Worm (Caenorhabditis elegans) whole organism, L4 larva: ENCODE results near the gene twk-49.
A peak's percentile ranks its signal among the peaks of the same experiment; 100 is the strongest.

Experiments
- D1046.2 ChIP-seq: fragments of 200-800 bp; sonication (Bioruptor generic); IDR thresholded peaks from 2 replicates; pipeline ENCODE4 v1.3.6; 2022; ENCODE audit warnings: missing genetic modification characterization, missing compliant biosample characterization
- F10B5.3 ChIP-seq: sonication (generic microtip); optimal IDR thresholded peaks from 2 replicates; lab custom pipeline; 2016; ENCODE audit warnings: mild to moderate bottlenecking, missing genetic modification characterization, missing compliant biosample characterization
- F26F4.8 ChIP-seq: fragments of 200-800 bp; sonication (Bioruptor generic); conservative IDR thresholded peaks from 2 replicates; pipeline ENCODE4 v1.3.6; 2022; ENCODE audit warnings: missing genetic modification characterization, missing compliant biosample characterization
- F49E8.2 ChIP-seq: sonication (generic microtip); optimal IDR thresholded peaks from 2 replicates; lab custom pipeline; 2016; ENCODE audit warnings: missing compliant biosample characterization, mild to moderate bottlenecking, missing genetic modification characterization, borderline replicate concordance
- Y48G9A.11 ChIP-seq: fragments of 200-800 bp; sonication (Bioruptor generic); IDR thresholded peaks from 2 replicates; pipeline ENCODE4 v1.3.6; 2022; ENCODE audit warnings: missing genetic modification reagents, missing genetic modification characterization, missing compliant biosample characterization
- Y5F2A.4 ChIP-seq: fragments of 200-800 bp; sonication (Bioruptor generic); optimal IDR thresholded peaks from 2 replicates; lab custom pipeline; 2018; ENCODE audit warnings: mild to moderate bottlenecking, missing genetic modification characterization, missing compliant biosample characterization
- aha-1 ChIP-seq: fragments of 150-350 bp; peaks from one replicate; lab custom pipeline; 2014; ENCODE audit warnings: missing biosample characterization, missing genetic modification characterization
- arid-1 ChIP-seq: fragments of 200-800 bp; sonication (Bioruptor generic); conservative IDR thresholded peaks from 2 replicates; pipeline ENCODE4 v1.3.6; 2022; ENCODE audit warnings: missing genetic modification reagents, missing genetic modification characterization, missing compliant biosample characterization
- attf-4 ChIP-seq: sonication (generic microtip); optimal IDR thresholded peaks from 3 replicates; lab custom pipeline; 2017; ENCODE audit warnings: missing biosample characterization, missing genetic modification characterization
- ceh-82 ChIP-seq: sonication (generic microtip); optimal IDR thresholded peaks from 2 replicates; lab custom pipeline; 2017; ENCODE audit warnings: missing biosample characterization, missing genetic modification characterization
- daf-8 ChIP-seq: fragments of 200-800 bp; sonication (Bioruptor generic); IDR thresholded peaks from 2 replicates; pipeline ENCODE4 v1.3.6; 2022; ENCODE audit warnings: missing genetic modification characterization, missing compliant biosample characterization
- dmd-8 ChIP-seq: fragments of 200-800 bp; sonication (Bioruptor generic); IDR thresholded peaks from 2 replicates; pipeline ENCODE4 v1.3.6; 2022; ENCODE audit warnings: missing genetic modification characterization, missing compliant biosample characterization
- dmd-9 ChIP-seq: fragments of 200-800 bp; sonication (Bioruptor generic); IDR thresholded peaks from 2 replicates; pipeline ENCODE4 v1.3.6; 2022; ENCODE audit warnings: missing genetic modification reagents, missing genetic modification characterization, missing compliant biosample characterization
- duxl-1 ChIP-seq: sonication (generic microtip); optimal IDR thresholded peaks from 2 replicates; lab custom pipeline; 2016; ENCODE audit warnings: mild to moderate bottlenecking, missing genetic modification characterization, moderate library complexity, missing compliant biosample characterization; ENCODE audit not compliant: poor library complexity
- egl-43 ChIP-seq: fragments of 200-800 bp; sonication (Bioruptor generic); IDR thresholded peaks from 2 replicates; pipeline ENCODE4 v1.3.6; 2022; ENCODE audit warnings: missing genetic modification reagents, missing genetic modification characterization, missing compliant biosample characterization
- hlh-30 ChIP-seq: sonication (generic microtip); optimal IDR thresholded peaks from 2 replicates; lab custom pipeline; 2017; ENCODE audit warnings: antibody characterized with exemption, mild to moderate bottlenecking, missing genetic modification characterization, missing compliant biosample characterization; ENCODE audit not compliant: insufficient read depth
- hmg-1.1 ChIP-seq: fragments of 200-800 bp; sonication (Bioruptor generic); IDR thresholded peaks from 2 replicates; pipeline ENCODE4 v1.3.6; 2022; ENCODE audit warnings: missing genetic modification reagents, missing genetic modification characterization, missing compliant biosample characterization
- lim-7 ChIP-seq: fragments of 200-800 bp; sonication (Bioruptor generic); IDR thresholded peaks from 2 replicates; pipeline ENCODE4 v1.3.6; 2022; ENCODE audit warnings: missing genetic modification characterization, missing compliant biosample characterization
- lin-29 ChIP-seq: fragments of 200-800 bp; sonication (Bioruptor generic); IDR thresholded peaks from 2 replicates; pipeline ENCODE4 v1.3.6; 2022; ENCODE audit warnings: missing genetic modification reagents, missing genetic modification characterization, missing compliant biosample characterization
- lin-38 ChIP-seq: fragments of 200-800 bp; sonication (Bioruptor generic); IDR thresholded peaks from 2 replicates; pipeline ENCODE4 v1.3.6; 2022; ENCODE audit warnings: missing genetic modification reagents, missing genetic modification characterization, missing compliant biosample characterization
- lin-39 ChIP-seq: fragments of 150-350 bp; optimal IDR thresholded peaks from 2 replicates; lab custom pipeline; 2014; ENCODE audit warnings: missing biosample characterization, missing genetic modification reagents, missing genetic modification characterization
- lsy-2 ChIP-seq, 2 experiments: fragments of 150-350 bp in 1 of 2; sonication (generic microtip) in 1 of 2; optimal IDR thresholded peaks; 2 replicates each; lab custom pipeline; 2014 to 2017; ENCODE audit warnings: missing biosample characterization in 2 of 2, missing genetic modification characterization in 2 of 2
- madf-5 ChIP-seq, 2 experiments: fragments of 200-800 bp; sonication (Bioruptor generic); IDR thresholded peaks; 2 replicates each; pipeline ENCODE4 v1.3.6; 2022; ENCODE audit warnings: missing compliant biosample characterization in 2 of 2, missing genetic modification characterization in 2 of 2
- mdt-29 ChIP-seq: fragments of 200-800 bp; sonication (Bioruptor generic); IDR thresholded peaks from 2 replicates; pipeline ENCODE4 v1.3.6; 2022; ENCODE audit warnings: missing genetic modification reagents, missing genetic modification characterization, missing compliant biosample characterization
- mxl-3 ChIP-seq: fragments of 200-800 bp; sonication (Bioruptor generic); optimal IDR thresholded peaks from 2 replicates; lab custom pipeline; 2018; ENCODE audit warnings: mild to moderate bottlenecking, missing genetic modification characterization, missing compliant biosample characterization
- nhr-28 ChIP-seq: fragments of 150-350 bp; optimal IDR thresholded peaks from 2 replicates; lab custom pipeline; 2014; ENCODE audit warnings: missing biosample characterization, missing genetic modification characterization
- nhr-42 ChIP-seq: fragments of 200-800 bp; sonication (Bioruptor generic); IDR thresholded peaks from 2 replicates; pipeline ENCODE4 v1.3.6; 2022; ENCODE audit warnings: missing genetic modification characterization, missing compliant biosample characterization
- nhr-48 ChIP-seq: sonication (generic microtip); optimal IDR thresholded peaks from 2 replicates; lab custom pipeline; 2016; ENCODE audit warnings: mild to moderate bottlenecking, missing genetic modification characterization, missing compliant biosample characterization
- pha-4 ChIP-seq, 2 experiments: fragments of 150-350 bp in 1 of 2; fragments of 200-800 bp in 1 of 2; sonication (Bioruptor generic) in 1 of 2; IDR thresholded peaks in 1 of 2; optimal IDR thresholded peaks in 1 of 2; 2 replicates each; pipeline versions ENCODE4 v1.3.6 to Lab custom; 2014 to 2022; ENCODE audit warnings: missing genetic modification characterization in 2 of 2, missing genetic modification reagents in 2 of 2, missing biosample characterization in 1 of 2, missing compliant biosample characterization in 1 of 2
- pqm-1 ChIP-seq: sonication (generic microtip); optimal IDR thresholded peaks from 2 replicates; lab custom pipeline; 2017; ENCODE audit warnings: missing biosample characterization, missing genetic modification characterization
- saeg-2 ChIP-seq: fragments of 200-800 bp; sonication (Bioruptor generic); IDR thresholded peaks from 2 replicates; pipeline ENCODE4 v1.3.6; 2022; ENCODE audit warnings: missing genetic modification reagents, missing genetic modification characterization, missing compliant biosample characterization
- set-16 ChIP-seq: fragments of 200-800 bp; sonication (Bioruptor generic); IDR thresholded peaks from 2 replicates; pipeline ENCODE4 v1.3.6; 2022; ENCODE audit warnings: missing genetic modification reagents, missing genetic modification characterization, missing compliant biosample characterization
- snpc-1.2 ChIP-seq: fragments of 200-800 bp; sonication (Bioruptor generic); IDR thresholded peaks from 2 replicates; pipeline ENCODE4 v1.3.6; 2022; ENCODE audit warnings: missing genetic modification reagents, missing genetic modification characterization, missing compliant biosample characterization
- spr-1 ChIP-seq: sonication (generic microtip); optimal IDR thresholded peaks from 2 replicates; lab custom pipeline; 2016; ENCODE audit warnings: mild to moderate bottlenecking, missing genetic modification characterization, missing compliant biosample characterization
- spr-3 ChIP-seq: fragments of 200-800 bp; sonication (Bioruptor generic); optimal IDR thresholded peaks from 2 replicates; lab custom pipeline; 2018; ENCODE audit warnings: mild to moderate bottlenecking, missing genetic modification characterization, missing compliant biosample characterization
- tra-1 ChIP-seq: fragments of 200-800 bp; sonication (Bioruptor generic); IDR thresholded peaks from 2 replicates; pipeline ENCODE4 v1.3.6; 2022; ENCODE audit warnings: missing genetic modification reagents, missing genetic modification characterization, missing compliant biosample characterization
- unc-130 ChIP-seq: sonication (generic microtip); optimal IDR thresholded peaks from 2 replicates; lab custom pipeline; 2016; ENCODE audit warnings: missing genetic modification reagents, missing genetic modification characterization, missing compliant biosample characterization
- unc-62 ChIP-seq, 3 experiments: fragments of 150-350 bp in 1 of 3; sonication (generic microtip); optimal IDR thresholded peaks in 2 of 3; peaks in 1 of 3; 1 replicate in 1 of 3; 2 replicates in 2 of 3; lab custom pipeline; 2014 to 2017; ENCODE audit warnings: missing biosample characterization in 3 of 3, missing genetic modification characterization in 3 of 3, missing genetic modification reagents in 3 of 3, missing genotype in 1 of 3
- zfp-2 ChIP-seq: sonication (generic microtip); optimal IDR thresholded peaks from 2 replicates; lab custom pipeline; 2016; ENCODE audit warnings: mild to moderate bottlenecking, missing genetic modification characterization, missing compliant biosample characterization
- zip-2 ChIP-seq: fragments of 150-350 bp; optimal IDR thresholded peaks from 2 replicates; lab custom pipeline; 2014; ENCODE audit warnings: missing biosample characterization, missing genetic modification characterization

twk-49 gene

DNA sequence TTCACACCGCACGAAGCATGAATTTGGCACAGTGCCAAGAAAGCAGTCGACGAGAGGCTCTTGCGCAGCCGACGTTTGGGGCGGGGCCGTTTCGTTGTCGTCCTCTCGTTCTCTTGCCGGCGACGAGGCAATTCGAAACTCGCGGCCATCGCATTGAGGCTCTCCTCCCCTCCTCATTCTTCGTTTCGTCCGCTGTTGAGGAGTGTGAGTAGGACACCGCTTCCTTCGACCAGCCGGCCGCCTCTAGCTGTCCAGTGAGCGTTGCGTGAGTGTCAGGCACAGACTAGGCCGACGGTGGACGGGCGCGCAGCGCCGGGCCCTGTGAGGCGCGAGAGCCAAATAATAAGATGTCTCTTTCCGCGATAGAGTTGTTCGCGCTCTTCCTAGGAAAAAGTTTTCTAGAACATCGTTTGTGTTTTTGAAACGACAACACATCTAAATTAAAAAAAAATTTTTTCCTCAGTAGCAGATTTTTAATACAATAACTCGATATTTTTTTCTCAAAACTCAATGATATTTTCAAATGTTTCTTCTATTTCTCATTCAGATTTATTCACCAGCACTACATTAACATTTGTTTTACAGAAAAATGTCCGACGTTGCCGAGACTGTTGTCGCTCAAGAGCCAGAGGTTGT, 7.0 kb downstream of the twk-49 start, which contains the start of the genes T28D9.11 and T28D9.1 (continued):
- TF ChIP-seq set-16 (GFP tag; lab: Robert Waterston, UW) (peak; percentile 97), hmg-1.1 (GFP tag; lab: Robert Waterston, UW) (peak; percentile 81), zip-2 (no peak), daf-8 (GFP tag; lab: Robert Waterston, UW) (no peak), lin-29 (GFP tag; lab: Robert Waterston, UW) (no peak), nhr-48 (peak; percentile 8), aha-1 (tag; lab: Kevin White, UChicago) (peak; percentile 73), hlh-30 (peak; percentile 22), unc-62 (GFP tag; optimal IDR thresholded peaks at IDR 0.05 in 1 of 2; lab: Kevin White, UChicago) (peak in 1 of 2 experiments; percentile 48), unc-62 (tag; optimal IDR thresholded peaks at IDR 0.05; lab: Kevin White, UChicago) (no peak), Y48G9A.11 (GFP tag; lab: Robert Waterston, UW) (no peak), spr-1 (peak; percentile 4), mxl-3 (GFP tag; lab: Kevin White, UChicago) (peak; percentile 69)

DNA sequence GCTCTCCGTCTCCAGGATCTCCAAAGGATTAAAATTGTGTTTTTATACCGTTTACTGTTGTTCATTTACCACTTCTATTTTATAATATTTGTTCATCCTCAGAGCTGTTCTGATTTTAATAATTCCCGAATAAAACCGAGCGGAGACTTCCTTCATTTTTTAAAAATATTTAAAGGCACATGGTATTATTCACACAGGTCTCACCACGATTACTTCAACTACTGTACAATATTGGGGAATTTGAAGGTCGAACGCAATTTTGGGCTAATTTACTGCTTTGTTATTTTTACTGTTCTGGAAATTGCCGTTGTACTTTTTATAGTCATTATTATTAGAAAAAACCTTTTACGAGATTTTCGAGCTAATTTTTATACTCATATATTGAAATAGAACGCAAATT, 7.8 kb downstream of the twk-49 start:
- TF ChIP-seq arid-1 (GFP tag; lab: Robert Waterston, UW) (peak; percentile 68; the same call in 1 of the 2 replicates), D1046.2 (no peak), spr-3 (GFP tag; lab: Kevin White, UChicago) (no peak), madf-5 (GFP tag; IDR thresholded peaks at IDR 0.05; lab: Robert Waterston, UW) (0 out of 4 replicates have a peak, but pooled peaks of 1 of the 2 experiments have one; percentile 19), lin-39 (tag; lab: Kevin White, UChicago) (no peak), zfp-2 (no peak), dmd-9 (GFP tag; lab: Robert Waterston, UW) (no peak), mdt-29 (GFP tag; lab: Robert Waterston, UW) (no peak), ceh-82 (tag; lab: Kevin White, UChicago) (no peak), lin-38 (GFP tag; lab: Robert Waterston, UW) (peak; percentile 72), attf-4 (tag; lab: Kevin White, UChicago) (no peak), snpc-1.2 (peak; percentile 63), lin-29 (GFP tag; lab: Robert Waterston, UW) (no peak), unc-62 (GFP tag; optimal IDR thresholded peaks at IDR 0.05 in 1 of 2; lab: Kevin White, UChicago) (no peak), unc-62 (tag; optimal IDR thresholded peaks at IDR 0.05; lab: Kevin White, UChicago) (no peak), lim-7 (peak; percentile 48; the same call in 1 of the 2 replicates), duxl-1 (tag; lab: Kevin White, UChicago) (no peak), egl-43 (GFP tag; lab: Robert Waterston, UW) (no peak), zip-2 (no peak), tra-1 (0 out of 2 replicates have a peak, but pooled peaks have one; percentile 11), Y48G9A.11 (GFP tag; lab: Robert Waterston, UW) (peak; percentile 56; the same call in 1 of the 2 replicates), F26F4.8 (GFP tag; lab: Robert Waterston, UW) (no peak), dmd-8 (peak; percentile 37; the same call in 1 of the 2 replicates), saeg-2 (GFP tag; lab: Robert Waterston, UW) (no peak), F10B5.3 (tag; lab: Kevin White, UChicago) (no peak), pqm-1 (no peak), nhr-28 (tag; lab: Kevin White, UChicago) (no peak), nhr-42 (GFP tag; lab: Robert Waterston, UW) (no peak), daf-8 (GFP tag; lab: Robert Waterston, UW) (no peak), unc-130 (GFP tag; lab: Kevin White, UChicago) (peak; percentile 80), F49E8.2 (tag; lab: Kevin White, UChicago) (peak; percentile 81), Y5F2A.4 (GFP tag; lab: Kevin White, UChicago) (peak; percentile 8), pha-4 (GFP tag; IDR thresholded peaks at IDR 0.05; lab: Robert Waterston, UW) (peak; percentile 60; the same call in 1 of the 2 replicates), pha-4 (tag; optimal IDR thresholded peaks at IDR 0.05; lab: Kevin White, UChicago) (no peak), lsy-2 (tag; optimal IDR thresholded peaks at IDR 0.05; lab: Kevin White, UChicago) (no peak)
